1 fruit fly cellular context compared by ENCODE assay signal in the genomic region with DNA sequence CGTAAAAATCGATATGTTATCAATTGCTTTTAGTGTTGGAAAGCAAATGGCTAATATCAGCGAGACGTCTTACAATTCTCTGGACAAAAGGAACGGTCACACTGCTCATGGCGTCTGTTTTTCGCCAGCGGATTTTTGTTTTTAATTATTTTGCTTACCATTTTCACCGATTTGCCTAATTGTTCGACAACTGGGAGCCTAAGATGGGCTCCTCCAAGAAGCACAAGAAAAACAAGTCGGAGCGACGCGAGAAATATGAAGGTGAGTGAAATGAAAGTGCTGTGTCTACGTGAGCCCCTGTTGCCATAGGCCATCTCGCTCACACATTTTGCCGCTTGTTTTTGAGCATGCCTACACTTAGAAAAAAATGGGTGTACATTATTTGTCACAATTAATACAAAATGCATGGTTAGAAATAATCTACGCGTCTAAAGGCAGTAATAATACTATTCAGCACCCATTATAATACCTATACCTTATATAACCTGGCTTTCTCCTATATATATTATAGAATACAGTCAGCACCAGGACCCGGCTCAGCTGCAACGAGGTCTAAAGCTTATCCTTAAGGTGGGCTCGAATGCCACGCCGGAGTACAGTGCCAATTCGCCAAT.
TF ChIP-seq lines count a peak whose summit lies in the region.

Brd7-9 (plus strand) TSS at position 78 of the 614 bp plus-strand sequence.

TF ChIP-seq in whole organism, embryonic, 481 proteins besides CTCF, POLR2A, EP300 and RAD21 (continued from another document and continues in another):
- TF ChIP-seq CG2129 (GFP tag; IDR thresholded peaks at IDR 0.05; lab: Robert Waterston, UW; ENCODE audit: partially characterized antibody) (no peak), inv (GFP tag; IDR thresholded peaks at IDR 0.05; lab: Robert Waterston, UW; ENCODE audit: partially characterized antibody) (peak; percentile 30; the same call in 1 of the 2 replicates), fd96Cb (tag; optimal IDR thresholded peaks at IDR 0.05; lab: Kevin White, UChicago) (peak; percentile 70), cas (GFP tag; IDR thresholded peaks at IDR 0.05; lab: Robert Waterston, UW) (peak; percentile 59), Atf3 (GFP tag; optimal IDR thresholded peaks at IDR 0.05; lab: Kevin White, UChicago) (peak; percentile 28), slbo (GFP tag; IDR thresholded peaks at IDR 0.05; lab: Robert Waterston, UW) (peak; percentile 82), Sry-β (GFP tag; optimal IDR thresholded peaks at IDR 0.05; lab: Kevin White, UChicago) (peak; percentile 10), bowl (GFP tag; IDR thresholded peaks at IDR 0.05; lab: Robert Waterston, UW) (peak; percentile 55), CG6272 (GFP tag; IDR thresholded peaks at IDR 0.05; lab: Robert Waterston, UW) (no peak), her (GFP tag; optimal IDR thresholded peaks at IDR 0.05; lab: Kevin White, UChicago) (peak; percentile 34), HHEX (GFP tag; optimal IDR thresholded peaks at IDR 0.05; lab: Kevin White, UChicago) (peak; percentile 67), dmrt11E (tag; optimal IDR thresholded peaks at IDR 0.05; lab: Kevin White, UChicago) (peak; percentile 52), CG8359 (GFP tag; optimal IDR thresholded peaks at IDR 0.05; lab: Kevin White, UChicago; ENCODE audit: borderline replicate concordance) (peak; percentile 31), ac (GFP tag; optimal IDR thresholded peaks at IDR 0.05; lab: Kevin White, UChicago) (no peak), CG43689 (GFP tag; IDR thresholded peaks at IDR 0.05; lab: Robert Waterston, UW) (peak; percentile 43; the same call in 1 of the 2 replicates), grn (GFP tag; optimal IDR thresholded peaks at IDR 0.05; lab: Kevin White, UChicago) (no peak), CG10147 (GFP tag; optimal IDR thresholded peaks at IDR 0.05; lab: Kevin White, UChicago) (peak; percentile 21), HLHmδ (GFP tag; optimal IDR thresholded peaks at IDR 0.05; lab: Kevin White, UChicago) (no peak), Dad (GFP tag; optimal IDR thresholded peaks at IDR 0.05; lab: Kevin White, UChicago) (peak; percentile 59), phol (tag; optimal IDR thresholded peaks at IDR 0.05; lab: Kevin White, UChicago) (peak; percentile 67), CG6175 (GFP tag; IDR thresholded peaks at IDR 0.05; lab: Robert Waterston, UW) (peak; percentile 47; the same call in 2 of the 3 replicates), CG13894 (tag; optimal IDR thresholded peaks at IDR 0.05; lab: Kevin White, UChicago) (no peak), CG12942 (GFP tag; optimal IDR thresholded peaks at IDR 0.05; lab: Kevin White, UChicago) (peak; percentile 43), Fer1 (GFP tag; optimal IDR thresholded peaks at IDR 0.05; lab: Kevin White, UChicago) (peak; percentile 80), CG18011 (GFP tag; optimal IDR thresholded peaks at IDR 0.05; lab: Kevin White, UChicago) (peak; percentile 47), Abd-B (GFP tag; optimal IDR thresholded peaks at IDR 0.05; lab: Kevin White, UChicago) (no peak), da (GFP tag; optimal IDR thresholded peaks at IDR 0.05; lab: Kevin White, UChicago) (no peak), CG1792 (GFP tag; optimal IDR thresholded peaks at IDR 0.05; lab: Kevin White, UChicago) (peak; percentile 26), CG11398 (GFP tag; optimal IDR thresholded peaks at IDR 0.05; lab: Kevin White, UChicago) (no peak), CG17385 (GFP tag; optimal IDR thresholded peaks at IDR 0.05; lab: Kevin White, UChicago) (peak; percentile 66), CG14860 (GFP tag; IDR thresholded peaks at IDR 0.05; lab: Robert Waterston, UW; ENCODE audit: partially characterized antibody) (0 out of 3 replicates have a peak, but pooled peaks have one; percentile 31), Atf6 (GFP tag; IDR thresholded peaks at IDR 0.05; lab: Robert Waterston, UW) (peak; percentile 86), Deaf1 (tag; optimal IDR thresholded peaks at IDR 0.05; lab: Kevin White, UChicago) (peak; percentile 8), Trl (optimal IDR thresholded peaks at IDR 0.05; lab: Kevin White, UChicago) (no peak), Trl (GFP tag; optimal IDR thresholded peaks at IDR 0.05; lab: Kevin White, UChicago) (peak; percentile 68), chm (GFP tag; IDR thresholded peaks at IDR 0.05; lab: Robert Waterston, UW) (peak; percentile 92), CG7987 (GFP tag; optimal IDR thresholded peaks at IDR 0.05; lab: Kevin White, UChicago) (peak; percentile 26), Rfx (GFP tag; IDR thresholded peaks at IDR 0.05; lab: Robert Waterston, UW) (peak; percentile 87), Adf1 (GFP tag; IDR thresholded peaks at IDR 0.05; lab: Robert Waterston, UW) (peak; percentile 39; the same call in 1 of the 2 replicates), dpn (GFP tag; optimal IDR thresholded peaks at IDR 0.05; lab: Kevin White, UChicago) (peak; percentile 60 to 78), unpg (GFP tag; optimal IDR thresholded peaks at IDR 0.05; lab: Kevin White, UChicago) (peak; percentile 81), CG9727 (GFP tag; optimal IDR thresholded peaks at IDR 0.05; lab: Kevin White, UChicago) (peak; percentile 79), CG30431 (GFP tag; optimal IDR thresholded peaks at IDR 0.05; lab: Kevin White, UChicago) (peak; percentile 20), ttk (GFP tag; IDR thresholded peaks at IDR 0.05; lab: Robert Waterston, UW) (peak; percentile 71), YL-1 (GFP tag; optimal IDR thresholded peaks at IDR 0.05; lab: Kevin White, UChicago) (peak; percentile 88), ssp (GFP tag; IDR thresholded peaks at IDR 0.05; lab: Robert Waterston, UW) (peak; percentile 33; the same call in 1 of the 2 replicates), Max (GFP tag; optimal IDR thresholded peaks at IDR 0.05; lab: Kevin White, UChicago) (peak; percentile 58), sens-2 (GFP tag; IDR thresholded peaks at IDR 0.05; lab: Robert Waterston, UW) (peak; percentile 74; the same call in 1 of the 2 replicates), CG12071 (GFP tag; optimal IDR thresholded peaks at IDR 0.05; lab: Kevin White, UChicago) (peak; percentile 86), CG33557 (GFP tag; optimal IDR thresholded peaks at IDR 0.05; lab: Kevin White, UChicago) (no peak), trem (tag; optimal IDR thresholded peaks at IDR 0.05; lab: Kevin White, UChicago) (peak; percentile 27), Taf1 (GFP tag; IDR thresholded peaks at IDR 0.05; lab: Robert Waterston, UW) (peak; percentile 60), CG3847 (GFP tag; IDR thresholded peaks at IDR 0.05; lab: Robert Waterston, UW) (peak; percentile 35; the same call in 1 of the 2 replicates), CG13296 (GFP tag; optimal IDR thresholded peaks at IDR 0.05; lab: Kevin White, UChicago) (peak; percentile 70), Lhr (GFP tag; optimal IDR thresholded peaks at IDR 0.05; lab: Kevin White, UChicago) (no peak), CG4404 (GFP tag; IDR thresholded peaks at IDR 0.05; lab: Robert Waterston, UW) (peak; percentile 22; the same call in 1 of the 2 replicates), CG1647 (GFP tag; optimal IDR thresholded peaks at IDR 0.05; lab: Kevin White, UChicago) (no peak), Dp (GFP tag; optimal IDR thresholded peaks at IDR 0.05; lab: Kevin White, UChicago) (peak; percentile 70), gro (GFP tag; optimal IDR thresholded peaks at IDR 0.05; lab: Kevin White, UChicago) (peak; percentile 70), CG10209 (GFP tag; optimal IDR thresholded peaks at IDR 0.05; lab: Kevin White, UChicago) (peak; percentile 68), CG10366 (GFP tag; IDR thresholded peaks at IDR 0.05; lab: Robert Waterston, UW) (peak; percentile 73), CG3995 (GFP tag; optimal IDR thresholded peaks at IDR 0.05; lab: Kevin White, UChicago) (peak; percentile 25), MTF-1 (GFP tag; optimal IDR thresholded peaks at IDR 0.05; lab: Kevin White, UChicago; ENCODE audit: borderline replicate concordance) (peak; percentile 55), CG6254 (GFP tag; optimal IDR thresholded peaks at IDR 0.05; lab: Kevin White, UChicago) (peak; percentile 74), Myb (GFP tag; optimal IDR thresholded peaks at IDR 0.05; lab: Kevin White, UChicago) (no peak), Bgb (GFP tag; IDR thresholded peaks at IDR 0.05; lab: Robert Waterston, UW; ENCODE audit: partially characterized antibody) (peak; percentile 52; the same call in 1 of the 2 replicates), Mrtf (GFP tag; IDR thresholded peaks at IDR 0.05; lab: Robert Waterston, UW) (peak; percentile 35; the same call in 1 of the 3 replicates), CG17912 (GFP tag; optimal IDR thresholded peaks at IDR 0.05; lab: Kevin White, UChicago) (no peak), p53 (GFP tag; optimal IDR thresholded peaks at IDR 0.05; lab: Kevin White, UChicago) (no peak), CG13287 (GFP tag; IDR thresholded peaks at IDR 0.05; lab: Robert Waterston, UW; ENCODE audit: partially characterized antibody) (peak; percentile 65), cad (GFP tag; optimal IDR thresholded peaks at IDR 0.05; lab: Kevin White, UChicago) (no peak), Ravus (GFP tag; IDR thresholded peaks at IDR 0.05; lab: Robert Waterston, UW) (no peak; the same call in 1 of the 2 replicates), CG30020 (tag; optimal IDR thresholded peaks at IDR 0.05; lab: Kevin White, UChicago) (peak; percentile 31), ERR (GFP tag; optimal IDR thresholded peaks at IDR 0.05; lab: Kevin White, UChicago) (no peak), CG9797 (GFP tag; optimal IDR thresholded peaks at IDR 0.05; lab: Kevin White, UChicago) (peak; percentile 73), cato (GFP tag; optimal IDR thresholded peaks at IDR 0.05; lab: Kevin White, UChicago; ENCODE audit: borderline replicate concordance) (peak; percentile 44), CG1602 (GFP tag; optimal IDR thresholded peaks at IDR 0.05; lab: Kevin White, UChicago) (peak; percentile 35), Hr3 (GFP tag; optimal IDR thresholded peaks at IDR 0.05; lab: Kevin White, UChicago) (peak; percentile 49), wek (GFP tag; optimal IDR thresholded peaks at IDR 0.05; lab: Kevin White, UChicago) (peak; percentile 66), CG18619 (GFP tag; optimal IDR thresholded peaks at IDR 0.05; lab: Kevin White, UChicago) (peak; percentile 66), sd (tag; optimal IDR thresholded peaks at IDR 0.05; lab: Kevin White, UChicago) (no peak), CG8388 (GFP tag; optimal IDR thresholded peaks at IDR 0.05; lab: Kevin White, UChicago) (peak; percentile 62), Sry-δ (GFP tag; optimal IDR thresholded peaks at IDR 0.05; lab: Kevin White, UChicago) (peak; percentile 38), Ets97D (GFP tag; optimal IDR thresholded peaks at IDR 0.05; lab: Kevin White, UChicago) (peak; percentile 14), fu2 (GFP tag; optimal IDR thresholded peaks at IDR 0.05; lab: Kevin White, UChicago) (peak; percentile 47), Elba2 (GFP tag; optimal IDR thresholded peaks at IDR 0.05; lab: Kevin White, UChicago) (no peak), tll (GFP tag; optimal IDR thresholded peaks at IDR 0.05; lab: Kevin White, UChicago) (no peak), CG12744 (GFP tag; optimal IDR thresholded peaks at IDR 0.05; lab: Kevin White, UChicago) (peak; percentile 43), CG17328 (GFP tag; IDR thresholded peaks at IDR 0.05; lab: Robert Waterston, UW) (peak; percentile 82), sna (GFP tag; IDR thresholded peaks at IDR 0.05; lab: Robert Waterston, UW; ENCODE audit: partially characterized antibody) (peak; percentile 43), bcd (GFP tag; optimal IDR thresholded peaks at IDR 0.05; lab: Kevin White, UChicago) (peak; percentile 67), BEAF-32 (GFP tag; optimal IDR thresholded peaks at IDR 0.05; lab: Kevin White, UChicago) (peak; percentile 51), Awh (GFP tag; IDR thresholded peaks at IDR 0.05; lab: Robert Waterston, UW) (peak; percentile 82), CG11723 (GFP tag; optimal IDR thresholded peaks at IDR 0.05; lab: Kevin White, UChicago) (peak; percentile 63), Mes4 (GFP tag; optimal IDR thresholded peaks at IDR 0.05; lab: Kevin White, UChicago) (peak; percentile 35), Dll (GFP tag; IDR thresholded peaks at IDR 0.05; lab: Robert Waterston, UW; ENCODE audit: partially characterized antibody) (peak; percentile 69), NC2α (GFP tag; optimal IDR thresholded peaks at IDR 0.05; lab: Kevin White, UChicago) (no peak), CG32532 (GFP tag; IDR thresholded peaks at IDR 0.05; lab: Robert Waterston, UW) (peak; percentile 91), CG14667 (GFP tag; IDR thresholded peaks at IDR 0.05; lab: Robert Waterston, UW) (peak; percentile 65; the same call in 1 of the 2 replicates), ap (GFP tag; IDR thresholded peaks at IDR 0.05; lab: Robert Waterston, UW) (peak; percentile 79), Side (GFP tag; optimal IDR thresholded peaks at IDR 0.05; lab: Kevin White, UChicago) (peak; percentile 69), CG2678 (tag; optimal IDR thresholded peaks at IDR 0.05; lab: Kevin White, UChicago) (peak; percentile 73), Bteb2 (GFP tag; optimal IDR thresholded peaks at IDR 0.05; lab: Kevin White, UChicago) (peak; percentile 63), GATAe (GFP tag; conservative IDR thresholded peaks at IDR 0.05; lab: Robert Waterston, UW) (no peak; the same call in 1 of the 2 replicates), Stat92E (GFP tag; optimal IDR thresholded peaks at IDR 0.05; lab: Kevin White, UChicago) (peak in 1 of 3 experiments; percentile 56), CG18764 (GFP tag; optimal IDR thresholded peaks at IDR 0.05; lab: Kevin White, UChicago) (peak; percentile 43), CG17359 (tag; optimal IDR thresholded peaks at IDR 0.05; lab: Kevin White, UChicago) (peak; percentile 81), esg (GFP tag; conservative IDR thresholded peaks at IDR 0.05; lab: Robert Waterston, UW) (peak; percentile 63), CG2199 (GFP tag; IDR thresholded peaks at IDR 0.05; lab: Robert Waterston, UW) (peak; percentile 41; the same call in 1 of the 3 replicates), CG31388 (GFP tag; optimal IDR thresholded peaks at IDR 0.05; lab: Kevin White, UChicago) (peak; percentile 44), Xbp1 (GFP tag; optimal IDR thresholded peaks at IDR 0.05; lab: Kevin White, UChicago) (peak; percentile 78), Blimp-1 (GFP tag; optimal IDR thresholded peaks at IDR 0.05; lab: Kevin White, UChicago) (peak; percentile 71), tna (GFP tag; IDR thresholded peaks at IDR 0.05; lab: Robert Waterston, UW; ENCODE audit: partially characterized antibody) (0 out of 2 replicates have a peak, but pooled peaks have one; percentile 36), CG11504 (tag; optimal IDR thresholded peaks at IDR 0.05; lab: Kevin White, UChicago) (peak; percentile 71), az2 (GFP tag; optimal IDR thresholded peaks at IDR 0.05; lab: Kevin White, UChicago) (peak; percentile 70), sima (GFP tag; optimal IDR thresholded peaks at IDR 0.05; lab: Kevin White, UChicago) (no peak), CG2202 (tag; optimal IDR thresholded peaks at IDR 0.05; lab: Kevin White, UChicago) (peak; percentile 55), CG17802 (tag; optimal IDR thresholded peaks at IDR 0.05; lab: Kevin White, UChicago) (no peak), abd-A (tag; optimal IDR thresholded peaks at IDR 0.05; lab: Kevin White, UChicago) (no peak)
